Fruit fly (Drosophila melanogaster) whole organism, pupa: ENCODE data around the gene mus312.
A peak's percentile ranks its signal among the peaks of the same experiment; 100 is the strongest.

Source experiments
- CG10348 ChIP-seq: fragments of 200-800 bp; sonication (Bioruptor generic); IDR thresholded peaks from 2 replicates; pipeline ENCODE4 v1.3.6; 2022; ENCODE audit warnings: missing biosample characterization, missing genetic modification characterization
- CG12605 ChIP-seq: fragments of 200-800 bp; sonication (Bioruptor generic); IDR thresholded peaks from 2 replicates; pipeline ENCODE4 v1.3.6; 2022; ENCODE audit warnings: missing biosample characterization, missing genetic modification characterization
- CG13204 ChIP-seq: fragments of 200-800 bp; sonication (Bioruptor generic); optimal IDR thresholded peaks from 2 replicates; lab custom pipeline; 2018; ENCODE audit warnings: missing biosample characterization, mild to moderate bottlenecking, missing genetic modification characterization, moderate library complexity
- CG14655 ChIP-seq: fragments of 200-800 bp; sonication (Bioruptor generic); optimal IDR thresholded peaks from 3 replicates; lab custom pipeline; 2017; ENCODE audit warnings: mild to moderate bottlenecking, missing biosample characterization, missing genetic modification reagents, missing genetic modification characterization
- CG15710 ChIP-seq: fragments of 200-800 bp; sonication (Bioruptor generic); optimal IDR thresholded peaks from 2 replicates; lab custom pipeline; 2018; ENCODE audit warnings: missing biosample characterization, mild to moderate bottlenecking, missing genetic modification characterization, moderate library complexity
- CG17806 ChIP-seq: fragments of 200-800 bp; sonication (Bioruptor generic); optimal IDR thresholded peaks from 2 replicates; lab custom pipeline; 2018; ENCODE audit warnings: missing biosample characterization, mild to moderate bottlenecking, missing genetic modification characterization, moderate library complexity
- CG32121 ChIP-seq: fragments of 200-800 bp; sonication (Bioruptor generic); IDR thresholded peaks from 2 replicates; pipeline ENCODE4 v1.3.6; 2022; ENCODE audit warnings: missing biosample characterization, missing genetic modification characterization
- CG34367 ChIP-seq: fragments of 200-800 bp; sonication (Bioruptor generic); optimal IDR thresholded peaks from 2 replicates; lab custom pipeline; 2018; ENCODE audit warnings: missing biosample characterization, mild to moderate bottlenecking, missing genetic modification characterization
- CG4496 ChIP-seq: fragments of 200-800 bp; sonication (Bioruptor generic); IDR thresholded peaks from 3 replicates; pipeline ENCODE4 v1.3.6; 2022; ENCODE audit warnings: missing biosample characterization, missing genetic modification characterization
- CG8159 ChIP-seq: fragments of 200-800 bp; sonication (Bioruptor generic); optimal IDR thresholded peaks from 3 replicates; lab custom pipeline; 2018; ENCODE audit warnings: missing biosample characterization, mild to moderate bottlenecking, missing genetic modification characterization, moderate library complexity
- CG8301 ChIP-seq: fragments of 200-800 bp; sonication (Bioruptor generic); optimal IDR thresholded peaks from 2 replicates; lab custom pipeline; 2018; ENCODE audit warnings: missing biosample characterization, mild to moderate bottlenecking, missing genetic modification characterization
- CG9948 ChIP-seq: fragments of 200-800 bp; sonication (Bioruptor generic); optimal IDR thresholded peaks from 2 replicates; lab custom pipeline; 2018; ENCODE audit warnings: missing biosample characterization, mild to moderate bottlenecking, missing genetic modification characterization, moderate library complexity
- D1 ChIP-seq: fragments of 200-800 bp; sonication (Bioruptor generic); optimal IDR thresholded peaks from 2 replicates; lab custom pipeline; 2018; ENCODE audit warnings: missing biosample characterization, mild to moderate bottlenecking, missing genetic modification characterization, moderate library complexity
- EcR ChIP-seq: fragments of 200-800 bp; sonication (Bioruptor generic); optimal IDR thresholded peaks from 3 replicates; lab custom pipeline; 2019; ENCODE audit warnings: missing biosample characterization, missing genetic modification characterization, mild to moderate bottlenecking, moderate library complexity, missing genetic modification reagents
- Ets98B ChIP-seq: fragments of 200-800 bp; sonication (Bioruptor generic); IDR thresholded peaks from 2 replicates; pipeline ENCODE4 v1.3.6; 2022; ENCODE audit warnings: missing biosample characterization, missing genetic modification characterization
- Pif1A ChIP-seq: fragments of 200-800 bp; sonication (Bioruptor generic); optimal IDR thresholded peaks from 3 replicates; lab custom pipeline; 2016; ENCODE audit warnings: missing biosample characterization, missing genetic modification characterization
- Pif1B ChIP-seq: fragments of 200-800 bp; sonication (Bioruptor generic); optimal IDR thresholded peaks from 3 replicates; lab custom pipeline; 2016; ENCODE audit warnings: missing biosample characterization, missing genetic modification characterization
- Snoo ChIP-seq: fragments of 200-800 bp; sonication (Bioruptor generic); optimal IDR thresholded peaks from 3 replicates; lab custom pipeline; 2017; ENCODE audit warnings: missing biosample characterization, mild to moderate bottlenecking, missing genetic modification characterization, inconsistent platforms
- fd96Ca ChIP-seq: fragments of 200-800 bp; sonication (Bioruptor generic); IDR thresholded peaks from 3 replicates; pipeline ENCODE4 v1.3.6; 2022; ENCODE audit warnings: missing biosample characterization, missing genetic modification characterization
- gl ChIP-seq: fragments of 200-800 bp; sonication (Bioruptor generic); optimal IDR thresholded peaks from 2 replicates; lab custom pipeline; 2018; ENCODE audit warnings: missing biosample characterization, mild to moderate bottlenecking, missing genetic modification characterization
- rn ChIP-seq: fragments of 200-800 bp; sonication (Bioruptor generic); IDR thresholded peaks from 2 replicates; pipeline ENCODE4 v1.3.6; 2022; ENCODE audit warnings: missing biosample characterization, missing genetic modification characterization

mus312 gene

DNA sequence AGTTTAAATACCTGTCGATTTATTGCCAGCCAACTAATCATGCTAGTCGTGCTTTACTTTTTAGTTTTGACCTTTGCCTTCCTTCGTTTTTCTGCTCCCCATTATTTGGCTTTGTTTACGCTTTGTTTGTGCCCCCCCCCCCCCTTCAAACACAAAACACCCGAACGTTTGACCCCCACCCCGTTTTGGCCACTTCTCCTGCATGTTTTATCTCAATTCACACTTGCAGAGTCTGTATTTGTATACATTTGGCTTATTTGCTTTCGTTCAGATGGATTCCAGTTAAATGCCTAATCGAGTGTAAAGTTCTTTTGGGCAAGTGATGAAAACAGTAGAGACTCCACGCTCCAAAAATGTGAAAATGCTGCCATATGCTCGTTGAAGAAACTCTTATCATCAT, 20.4 kb downstream of the mus312 start:
- no peak for TF ChIP-seq D1 (tag; lab: Kevin White, UChicago)
- TF ChIP-seq CG17806 (tag; lab: Kevin White, UChicago): no peak
- TF ChIP-seq CG14655: no peak
- TF ChIP-seq Snoo: no peak
- TF ChIP-seq CG32121 (GFP tag; lab: Robert Waterston, UW): no peak
- no peak for TF ChIP-seq CG8301 (tag; lab: Kevin White, UChicago)
- no peak for TF ChIP-seq CG8159 (tag; lab: Kevin White, UChicago)
- TF ChIP-seq Pif1B (GFP tag; lab: Kevin White, UChicago): no peak
- TF ChIP-seq CG10348 (GFP tag; lab: Robert Waterston, UW): no peak
- no peak for TF ChIP-seq CG15710 (tag; lab: Kevin White, UChicago)
- no peak for TF ChIP-seq Ets98B (GFP tag; lab: Robert Waterston, UW)
- TF ChIP-seq CG13204: no peak
- TF ChIP-seq CG4496 (GFP tag; lab: Robert Waterston, UW): no peak
- TF ChIP-seq CG34367: no peak
- no peak for TF ChIP-seq Pif1A
- TF ChIP-seq rn (GFP tag; lab: Robert Waterston, UW): no peak

DNA sequence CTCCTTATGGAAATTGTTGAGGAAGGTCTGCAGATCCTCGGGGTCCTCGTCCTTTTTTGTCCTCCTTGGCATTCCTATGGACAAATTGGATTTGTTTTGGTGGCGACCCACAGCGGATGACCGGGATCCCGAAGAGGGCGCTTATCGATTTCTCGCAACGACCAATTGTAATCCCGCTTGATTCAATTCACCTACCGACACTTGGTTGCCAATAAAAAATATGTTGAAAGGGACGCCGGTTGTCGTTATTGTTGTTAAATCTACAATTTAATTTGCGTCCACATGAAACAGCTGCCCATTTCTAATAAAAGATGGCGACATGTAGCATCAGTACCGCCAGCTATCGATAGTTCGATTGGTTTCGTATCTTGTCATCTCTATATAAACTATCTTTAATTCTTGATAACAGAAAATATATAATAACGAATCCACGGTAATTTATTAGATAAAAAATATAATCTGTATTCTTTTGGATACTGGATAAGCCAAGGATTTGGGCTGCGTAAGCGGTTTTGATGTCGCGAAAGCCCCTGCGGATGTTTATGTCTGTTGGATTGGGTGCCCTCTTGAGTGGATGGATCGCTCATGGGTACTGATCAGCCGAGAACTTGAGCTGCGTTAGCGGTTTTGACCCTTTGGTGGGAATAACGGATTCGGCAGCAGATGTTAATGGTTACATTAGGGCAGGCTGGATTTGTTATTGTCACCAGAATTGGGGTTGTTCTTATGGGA, 27.6 kb downstream of the mus312 start, which contains the start of gene CTCF:
CTCF (minus strand) TSS at position 328 of the 732 bp plus-strand sequence.
- TF ChIP-seq CG17806 (tag; lab: Kevin White, UChicago) (no peak), fd96Ca (GFP tag; lab: Robert Waterston, UW) (peak; percentile 30; the same call in 1 of the 3 replicates), rn (GFP tag; lab: Robert Waterston, UW) (no peak), Pif1A (no peak), CG10348 (GFP tag; lab: Robert Waterston, UW) (no peak), EcR (GFP tag; lab: Kevin White, UChicago) (no peak), CG12605 (GFP tag; lab: Robert Waterston, UW) (no peak), Pif1B (GFP tag; lab: Kevin White, UChicago) (no peak), CG4496 (GFP tag; lab: Robert Waterston, UW) (no peak), CG13204 (no peak), CG9948 (tag; lab: Kevin White, UChicago) (peak; percentile 12), Ets98B (GFP tag; lab: Robert Waterston, UW) (no peak), gl (tag; lab: Kevin White, UChicago) (no peak), CG15710 (tag; lab: Kevin White, UChicago) (peak; percentile 13), CG8301 (tag; lab: Kevin White, UChicago) (no peak), CG32121 (GFP tag; lab: Robert Waterston, UW) (no peak)

DNA sequence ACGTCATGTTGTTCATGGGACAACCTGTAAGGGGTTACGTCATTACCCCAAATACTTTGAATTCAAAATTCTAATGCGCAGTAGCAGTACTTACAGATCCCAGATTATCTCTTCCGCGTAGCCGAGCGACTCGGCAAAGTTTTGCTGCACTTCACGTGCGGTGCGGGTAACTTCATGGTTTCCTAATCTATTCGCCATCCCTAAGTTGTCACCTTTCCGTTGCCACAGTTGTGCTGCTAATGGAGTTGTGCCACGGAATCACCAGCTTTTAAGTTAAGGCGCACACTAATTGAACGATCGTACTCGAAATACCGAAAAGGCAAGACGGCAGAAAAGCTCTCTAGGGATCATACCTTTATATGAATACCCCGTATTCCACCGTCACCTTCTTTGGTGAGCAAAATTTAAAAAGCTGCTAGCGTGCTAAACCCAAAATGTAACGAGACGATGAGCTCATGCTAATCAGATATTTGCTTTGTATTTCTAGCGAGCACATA, 30.9 kb downstream of the mus312 start, which contains the start of gene pst:
pst (minus strand) TSS at position 437 of the 497 bp plus-strand sequence.
- TF ChIP-seq CG8301 (tag; lab: Kevin White, UChicago) (no peak), Ets98B (GFP tag; lab: Robert Waterston, UW) (peak; percentile 5; the same call in 1 of the 2 replicates), CG12605 (GFP tag; lab: Robert Waterston, UW) (peak; percentile 16; the same call in 1 of the 2 replicates), CG15710 (tag; lab: Kevin White, UChicago) (peak; percentile 6)
- TF ChIP-seq, all 21 proteins: peak for 3

DNA sequence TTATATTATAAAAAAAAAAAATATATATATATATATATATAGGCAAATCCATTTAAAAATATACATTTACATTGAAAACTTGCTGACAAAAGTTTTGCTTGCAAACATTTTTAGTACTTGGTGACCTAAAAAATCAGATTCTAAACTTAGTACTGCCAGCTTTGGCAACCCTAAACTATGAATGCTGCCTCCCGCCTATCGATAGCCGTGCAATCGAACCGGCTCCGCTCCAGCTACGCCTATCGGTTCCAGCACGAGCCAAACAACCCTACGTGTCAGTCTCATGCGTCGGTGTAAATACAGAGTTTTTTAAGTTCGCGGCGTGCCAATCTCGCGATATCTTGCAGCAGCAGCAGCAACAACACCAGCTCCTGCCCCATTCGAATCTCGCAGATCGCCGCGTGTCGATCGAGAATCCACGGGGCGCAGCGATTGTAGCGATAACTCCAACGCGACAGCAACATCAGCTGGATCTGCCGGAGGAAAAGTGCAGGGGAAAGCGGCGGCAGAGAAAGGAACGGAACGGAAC, 31.5 kb downstream of the mus312 start, which contains the start of gene Sec63:
Sec63 (plus strand) TSS at position 238 of the 529 bp plus-strand sequence.
- TF ChIP-seq gl (tag; lab: Kevin White, UChicago): no peak
- TF ChIP-seq CG9948 (tag; lab: Kevin White, UChicago): no peak
- TF ChIP-seq CG34367: no peak
- peak; percentile 11 for TF ChIP-seq CG13204
- peak; percentile 26; the same call in 2 of the 3 replicates for TF ChIP-seq CG4496 (GFP tag; lab: Robert Waterston, UW)
- TF ChIP-seq CG10348 (GFP tag; lab: Robert Waterston, UW): no peak
- no peak for TF ChIP-seq Pif1A
- peak; percentile 38 for TF ChIP-seq Ets98B (GFP tag; lab: Robert Waterston, UW)
- no peak for TF ChIP-seq Snoo
- no peak for TF ChIP-seq Pif1B (GFP tag; lab: Kevin White, UChicago)
- no peak for TF ChIP-seq CG14655
- TF ChIP-seq CG8301 (tag; lab: Kevin White, UChicago): no peak

DNA sequence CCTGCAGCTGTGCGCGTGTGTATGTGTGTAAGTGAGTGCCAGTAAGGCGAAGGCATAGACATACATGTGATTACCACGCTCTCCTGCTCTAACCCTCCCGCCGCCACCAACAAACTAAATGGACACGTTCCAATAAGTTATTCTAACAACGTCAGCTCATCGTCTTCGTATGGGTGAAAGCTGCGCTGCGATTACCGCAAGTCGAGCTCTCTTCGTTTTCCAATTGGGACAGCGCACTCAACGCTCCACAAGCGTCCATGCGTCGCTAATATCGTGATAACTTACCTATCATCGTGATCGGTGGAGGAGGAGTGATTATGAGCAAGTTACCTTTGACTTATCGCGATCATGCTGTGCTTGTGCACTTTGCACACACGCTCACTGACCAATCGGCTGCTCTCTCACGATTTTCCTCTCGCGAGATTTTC, 32.2 kb downstream of the mus312 start:
- TF ChIP-seq CG8301 (tag; lab: Kevin White, UChicago) (peak; percentile 26), CG14655 (no peak), CG32121 (GFP tag; lab: Robert Waterston, UW) (no peak), CG12605 (GFP tag; lab: Robert Waterston, UW) (peak; percentile 83), CG34367 (no peak), Ets98B (GFP tag; lab: Robert Waterston, UW) (peak; percentile 94), CG9948 (tag; lab: Kevin White, UChicago) (peak; percentile 16), Snoo (no peak), CG4496 (GFP tag; lab: Robert Waterston, UW) (peak; percentile 81), Pif1A (peak; percentile 75), fd96Ca (GFP tag; lab: Robert Waterston, UW) (peak; percentile 79; the same call in 2 of the 3 replicates), D1 (tag; lab: Kevin White, UChicago) (no peak), gl (tag; lab: Kevin White, UChicago) (peak; percentile 4), Pif1B (GFP tag; lab: Kevin White, UChicago) (peak; percentile 61), CG8159 (tag; lab: Kevin White, UChicago) (no peak), CG13204 (no peak), rn (GFP tag; lab: Robert Waterston, UW) (no peak)
- TF ChIP-seq, all 21 proteins: peak for 9
